Fruit fly (Drosophila melanogaster): ENCODE results near the gene Dph4.

Gene Dph4

dm6 chr3R:5660198-5660893 lies 36.4 kb upstream of the Dph4 start, which contains the start of gene Wdr33 (continued):
- TF ChIP-seq Dek (tag; optimal IDR thresholded peaks at IDR 0.05), result peak; percentile 34
- peak; percentile 48 for TF ChIP-seq Oli (tag; optimal IDR thresholded peaks at IDR 0.05)
- peak; percentile 22 for TF ChIP-seq bcd (GFP tag; optimal IDR thresholded peaks at IDR 0.05)
- peak; percentile 42 for TF ChIP-seq grau (tag; optimal IDR thresholded peaks at IDR 0.05)
- peak; percentile 46 for TF ChIP-seq az2 (GFP tag; optimal IDR thresholded peaks at IDR 0.05)
- TF ChIP-seq pzg (GFP tag; optimal IDR thresholded peaks at IDR 0.05), result peak; percentile 33
- peak; percentile 83 for TF ChIP-seq Bgb (GFP tag; IDR thresholded peaks at IDR 0.05; ENCODE audit: partially characterized antibody)
- TF ChIP-seq CG34376 (GFP tag; optimal IDR thresholded peaks at IDR 0.05), result no peak
- peak; percentile 0 for TF ChIP-seq Fer3 (tag; optimal IDR thresholded peaks at IDR 0.05)
- peak; percentile 30; the same call in 1 of the 2 replicates for TF ChIP-seq HLH3B (GFP tag; IDR thresholded peaks at IDR 0.05)
- peak; percentile 84; the same call in 2 of the 3 replicates for TF ChIP-seq mld (GFP tag; IDR thresholded peaks at IDR 0.05; ENCODE audit: partially characterized antibody)
- TF ChIP-seq CG10209 (GFP tag; optimal IDR thresholded peaks at IDR 0.05), result peak; percentile 27
- no peak for TF ChIP-seq Elba2 (GFP tag; optimal IDR thresholded peaks at IDR 0.05)
- no peak for TF ChIP-seq ac (GFP tag; optimal IDR thresholded peaks at IDR 0.05)
- TF ChIP-seq hbn (GFP tag; IDR thresholded peaks at IDR 0.05; ENCODE audit: partially characterized antibody), result peak; percentile 90
- no peak for TF ChIP-seq CG6683 (GFP tag; optimal IDR thresholded peaks at IDR 0.05)
- no peak for TF ChIP-seq sima (GFP tag; optimal IDR thresholded peaks at IDR 0.05)
- TF ChIP-seq CG3281 (GFP tag; optimal IDR thresholded peaks at IDR 0.05), result no peak
- TF ChIP-seq Opbp (GFP tag; IDR thresholded peaks at IDR 0.05; ENCODE audit: partially characterized antibody), result peak; percentile 87
- TF ChIP-seq CG6854 (GFP tag; optimal IDR thresholded peaks at IDR 0.05), result no peak
- no peak for TF ChIP-seq psq (GFP tag; optimal IDR thresholded peaks at IDR 0.05)
- peak; percentile 84 for TF ChIP-seq unc-4 (GFP tag; IDR thresholded peaks at IDR 0.05; ENCODE audit: partially characterized antibody)
- no peak for TF ChIP-seq CG31224 (GFP tag; IDR thresholded peaks at IDR 0.05)
- TF ChIP-seq Bteb2 (GFP tag; optimal IDR thresholded peaks at IDR 0.05), result peak; percentile 15
- peak; percentile 39 for TF ChIP-seq CG2116 (GFP tag; optimal IDR thresholded peaks at IDR 0.05)
- TF ChIP-seq repo (GFP tag; optimal IDR thresholded peaks at IDR 0.05), result no peak
- TF ChIP-seq zen2 (GFP tag; IDR thresholded peaks at IDR 0.05; ENCODE audit: partially characterized antibody), result peak; percentile 70; the same call in 1 of the 3 replicates
- no peak for TF ChIP-seq Vsx1 (GFP tag; optimal IDR thresholded peaks at IDR 0.05)
- no peak for TF ChIP-seq hkb (optimal IDR thresholded peaks at IDR 0.05)
- TF ChIP-seq hkb (GFP tag; IDR thresholded peaks at IDR 0.05), result 0 out of 2 replicates have a peak, but pooled peaks have one; percentile 9
- 0 out of 2 replicates have a peak, but pooled peaks have one; percentile 44 for TF ChIP-seq esg (GFP tag; conservative IDR thresholded peaks at IDR 0.05)
- TF ChIP-seq Chrac-16 (GFP tag; optimal IDR thresholded peaks at IDR 0.05), result peak; percentile 7
- peak; percentile 68; the same call in 1 of the 2 replicates for TF ChIP-seq CG42726 (GFP tag; IDR thresholded peaks at IDR 0.05; ENCODE audit: partially characterized antibody)
- TF ChIP-seq row (GFP tag; IDR thresholded peaks at IDR 0.05), result peak; percentile 62; the same call in 2 of the 3 replicates
- TF ChIP-seq ara (GFP tag; IDR thresholded peaks at IDR 0.05), result no peak
- TF ChIP-seq trem (tag; optimal IDR thresholded peaks at IDR 0.05), result peak; percentile 15
- TF ChIP-seq CG12104 (GFP tag; optimal IDR thresholded peaks at IDR 0.05), result peak; percentile 27
- peak; percentile 45 for TF ChIP-seq CG10462 (GFP tag; optimal IDR thresholded peaks at IDR 0.05)
- TF ChIP-seq cwo (GFP tag; optimal IDR thresholded peaks at IDR 0.05), result no peak
- peak; percentile 77 for TF ChIP-seq sens (GFP tag)
- TF ChIP-seq lmd (GFP tag; IDR thresholded peaks at IDR 0.05), result peak; percentile 53
- TF ChIP-seq CG7556 (GFP tag; optimal IDR thresholded peaks at IDR 0.05), result peak; percentile 34
- peak; percentile 64 for TF ChIP-seq stwl (tag; optimal IDR thresholded peaks at IDR 0.05)
- TF ChIP-seq fd96Cb (tag; optimal IDR thresholded peaks at IDR 0.05), result peak; percentile 49
- TF ChIP-seq CG9817 (tag; optimal IDR thresholded peaks at IDR 0.05), result peak; percentile 50
- no peak for TF ChIP-seq Hr78 (GFP tag; optimal IDR thresholded peaks at IDR 0.05)
- TF ChIP-seq CG2712 (tag; optimal IDR thresholded peaks at IDR 0.05), result peak; percentile 19
- TF ChIP-seq CG15601 (tag; optimal IDR thresholded peaks at IDR 0.05), result no peak
